Fruit fly (Drosophila melanogaster) whole organism, embryonic: Measurements from ENCODE around the gene Eig71Ed.

ENCODE experiments used
- Ada2b ChIP-seq: fragments of 200-800 bp; sonication (Bioruptor generic); IDR thresholded peaks from 2 replicates; pipeline ENCODE4 v1.3.6; 2022; ENCODE audit warnings: missing biosample characterization, missing genetic modification characterization
- Awh ChIP-seq: fragments of 200-800 bp; sonication (Bioruptor generic); IDR thresholded peaks from 2 replicates; pipeline ENCODE4, ENCODE4 v1.3.6; 2022; ENCODE audit warnings: missing biosample characterization, missing genetic modification characterization
- CG10462 ChIP-seq: fragments of 200-800 bp; sonication (Bioruptor generic); optimal IDR thresholded peaks from 2 replicates; lab custom pipeline; 2016; ENCODE audit warnings: missing biosample characterization, missing genetic modification characterization
- CG11456 ChIP-seq: fragments of 200-800 bp; sonication (Bioruptor generic); IDR thresholded peaks from 3 replicates; pipeline ENCODE4 v1.3.6; 2022; ENCODE audit warnings: missing biosample characterization, missing genetic modification characterization
- CG11560 ChIP-seq: fragments of 200-800 bp; sonication (Bioruptor generic); IDR thresholded peaks from 3 replicates; pipeline ENCODE4 v1.3.6; 2022; ENCODE audit warnings: missing biosample characterization, missing genetic modification characterization
- CG12104 ChIP-seq: fragments of 200-800 bp; sonication (Bioruptor generic); optimal IDR thresholded peaks from 3 replicates; lab custom pipeline; 2016; ENCODE audit warnings: missing biosample characterization, missing genetic modification characterization
- CG12659 ChIP-seq: fragments of 200-800 bp; sonication (Bioruptor generic); optimal IDR thresholded peaks from 3 replicates; lab custom pipeline; 2017; ENCODE audit warnings: mild to moderate bottlenecking, missing biosample characterization, missing genetic modification reagents, missing genetic modification characterization
- CG1529 ChIP-seq: fragments of 200-800 bp; sonication (Bioruptor generic); optimal IDR thresholded peaks from 3 replicates; lab custom pipeline; 2018; ENCODE audit warnings: missing biosample characterization, missing genetic modification characterization
- CG17568 ChIP-seq: fragments of 200-800 bp; sonication (Bioruptor generic); optimal IDR thresholded peaks from 2 replicates; lab custom pipeline; 2018; ENCODE audit warnings: missing biosample characterization, mild to moderate bottlenecking, missing genetic modification characterization, moderate library complexity
- CG2120 ChIP-seq: fragments of 200-800 bp; sonication (Bioruptor generic); optimal IDR thresholded peaks from 3 replicates; lab custom pipeline; 2016; ENCODE audit warnings: missing biosample characterization, missing genetic modification characterization
- CG31365 ChIP-seq: fragments of 200-800 bp; sonication (Bioruptor generic); optimal IDR thresholded peaks from 2 replicates; lab custom pipeline; 2018; ENCODE audit warnings: missing biosample characterization, mild to moderate bottlenecking, missing genetic modification characterization
- CG4360 ChIP-seq: fragments of 200-800 bp; sonication (Bioruptor generic); IDR thresholded peaks from 2 replicates; pipeline ENCODE4 v1.3.6; 2022; ENCODE audit warnings: missing biosample characterization, missing genetic modification characterization
- CG6683 ChIP-seq: fragments of 200-800 bp; sonication (Bioruptor generic); optimal IDR thresholded peaks from 2 replicates; lab custom pipeline; 2017; ENCODE audit warnings: missing biosample characterization, mild to moderate bottlenecking, missing genetic modification characterization, missing genetic modification reagents
- CG8290 ChIP-seq, 3 experiments: fragments of 200-800 bp; sonication (Bioruptor generic); optimal IDR thresholded peaks; 2 replicates each; lab custom pipeline; 2016 to 2019; ENCODE audit warnings: missing biosample characterization in 3 of 3, missing genetic modification characterization in 3 of 3, mild to moderate bottlenecking in 2 of 3, moderate library complexity in 1 of 3
- CG9437 ChIP-seq: fragments of 200-800 bp; sonication (Bioruptor generic); optimal IDR thresholded peaks from 2 replicates; lab custom pipeline; 2018; ENCODE audit warnings: missing biosample characterization, mild to moderate bottlenecking, missing genetic modification characterization
- CrebB ChIP-seq: fragments of 200-800 bp; sonication (Bioruptor generic); optimal IDR thresholded peaks from 3 replicates; lab custom pipeline; 2018; ENCODE audit warnings: missing biosample characterization, mild to moderate bottlenecking, missing genetic modification characterization
- D ChIP-seq, 2 experiments: fragments of 200-800 bp in 1 of 2; fragments of >200 bp in 1 of 2; sonication (Bioruptor generic) in 1 of 2; optimal IDR thresholded peaks; 2 replicates in 1 of 2; 3 replicates in 1 of 2; lab custom pipeline; 2017; ENCODE audit warnings: mild to moderate bottlenecking in 1 of 2, missing biosample characterization in 1 of 2, missing genetic modification characterization in 1 of 2, missing genetic modification reagents in 1 of 2
- Dref ChIP-seq: fragments of 200-800 bp; sonication (Bioruptor generic); IDR thresholded peaks from 2 replicates; pipeline ENCODE4 v1.3.6; 2022; ENCODE audit warnings: missing biosample characterization, missing genetic modification characterization
- Eip74EF ChIP-seq, 2 experiments: fragments of 200-800 bp in 1 of 2; fragments of >200 bp in 1 of 2; sonication (Bioruptor generic) in 1 of 2; optimal IDR thresholded peaks; 2 replicates each; lab custom pipeline; 2017 to 2019; ENCODE audit warnings: missing biosample characterization in 2 of 2, missing genetic modification characterization in 2 of 2, mild to moderate bottlenecking in 1 of 2, moderate library complexity in 1 of 2
- HLHmδ ChIP-seq: fragments of 200-800 bp; sonication (Bioruptor generic); optimal IDR thresholded peaks from 2 replicates; lab custom pipeline; 2018; ENCODE audit warnings: missing biosample characterization, mild to moderate bottlenecking, missing genetic modification characterization, moderate library complexity
- Hey ChIP-seq: fragments of 200-800 bp; sonication (Bioruptor generic); optimal IDR thresholded peaks from 3 replicates; lab custom pipeline; 2018; ENCODE audit warnings: missing biosample characterization, mild to moderate bottlenecking, missing genetic modification characterization
- Hmr ChIP-seq: fragments of 200-800 bp; sonication (Bioruptor generic); optimal IDR thresholded peaks from 3 replicates; lab custom pipeline; 2017; ENCODE audit warnings: mild to moderate bottlenecking, missing biosample characterization, missing genetic modification reagents, missing genetic modification characterization
- Lim3 ChIP-seq: fragments of 200-800 bp; sonication (Bioruptor generic); IDR thresholded peaks from 2 replicates; pipeline ENCODE4 v1.3.6; 2022; ENCODE audit warnings: missing biosample characterization, missing genetic modification characterization
- MBD-R2 ChIP-seq: fragments of 200-800 bp; sonication (Bioruptor generic); IDR thresholded peaks from 2 replicates; pipeline ENCODE4 v1.3.6; 2022; ENCODE audit warnings: missing biosample characterization, missing genetic modification characterization
- Mad ChIP-seq: fragments of 200-800 bp; sonication (Bioruptor generic); optimal IDR thresholded peaks from 2 replicates; lab custom pipeline; 2016; ENCODE audit warnings: missing biosample characterization, missing genetic modification characterization
- NC2β ChIP-seq: fragments of 200-800 bp; sonication (Bioruptor generic); optimal IDR thresholded peaks from 2 replicates; lab custom pipeline; 2016; ENCODE audit warnings: missing biosample characterization, missing genetic modification characterization
- Ptx1 ChIP-seq: fragments of 200-800 bp; sonication (Bioruptor generic); IDR thresholded peaks from 2 replicates; pipeline ENCODE4 v1.3.6; 2022; ENCODE audit warnings: missing biosample characterization, missing genetic modification characterization
- Rfx ChIP-seq: fragments of 200-800 bp; sonication (Bioruptor generic); IDR thresholded peaks from 2 replicates; pipeline ENCODE4 v1.3.6; 2022; ENCODE audit warnings: missing biosample characterization, missing genetic modification characterization
- TFAM ChIP-seq: fragments of 200-800 bp; sonication (Bioruptor generic); optimal IDR thresholded peaks from 2 replicates; lab custom pipeline; 2017; ENCODE audit warnings: missing biosample characterization, missing genetic modification characterization, inconsistent platforms
- ash1 ChIP-seq: fragments of 200-800 bp; sonication (Bioruptor generic); optimal IDR thresholded peaks from 2 replicates; lab custom pipeline; 2018; ENCODE audit warnings: missing biosample characterization, mild to moderate bottlenecking, missing genetic modification characterization
- bab2 ChIP-seq: fragments of 200-800 bp; sonication (Bioruptor generic); optimal IDR thresholded peaks from 2 replicates; lab custom pipeline; 2016; ENCODE audit warnings: missing biosample characterization, missing genetic modification characterization
- bowl ChIP-seq: fragments of 200-800 bp; sonication (Bioruptor generic); IDR thresholded peaks from 2 replicates; pipeline ENCODE4 v1.3.6; 2022; ENCODE audit warnings: missing biosample characterization, missing genetic modification characterization
- br ChIP-seq: fragments of >200 bp; optimal IDR thresholded peaks from 2 replicates; lab custom pipeline; 2017
- caup ChIP-seq: fragments of 200-800 bp; sonication (Bioruptor generic); optimal IDR thresholded peaks from 3 replicates; lab custom pipeline; 2017; ENCODE audit warnings: missing biosample characterization, mild to moderate bottlenecking, missing genetic modification characterization, moderate library complexity; ENCODE audit not compliant: severe bottlenecking
- crc ChIP-seq: fragments of 200-800 bp; sonication (Bioruptor generic); optimal IDR thresholded peaks from 2 replicates; lab custom pipeline; 2016; ENCODE audit warnings: missing biosample characterization, missing genetic modification characterization
- dmrt11E ChIP-seq: fragments of 200-800 bp; sonication (Bioruptor generic); optimal IDR thresholded peaks from 3 replicates; lab custom pipeline; 2018; ENCODE audit warnings: missing biosample characterization, mild to moderate bottlenecking, missing genetic modification characterization, moderate library complexity
- fd3F ChIP-seq: fragments of 200-800 bp; sonication (Bioruptor generic); optimal IDR thresholded peaks from 2 replicates; lab custom pipeline; 2018; ENCODE audit warnings: missing biosample characterization, mild to moderate bottlenecking, missing genetic modification characterization, moderate library complexity
- grau ChIP-seq: fragments of 200-800 bp; optimal IDR thresholded peaks from 3 replicates; lab custom pipeline; 2019; ENCODE audit warnings: missing biosample characterization, mild to moderate bottlenecking, missing genetic modification characterization, moderate library complexity
- kah ChIP-seq: fragments of 200-800 bp; sonication (Bioruptor generic); optimal IDR thresholded peaks from 2 replicates; lab custom pipeline; 2018; ENCODE audit warnings: missing biosample characterization, mild to moderate bottlenecking, missing genetic modification characterization
- luna ChIP-seq: fragments of 200-800 bp; sonication (Bioruptor generic); optimal IDR thresholded peaks from 2 replicates; lab custom pipeline; 2016; ENCODE audit warnings: missing biosample characterization, missing genetic modification characterization
- nau ChIP-seq: fragments of 200-800 bp; sonication (Bioruptor generic); optimal IDR thresholded peaks from 3 replicates; lab custom pipeline; 2017; ENCODE audit warnings: missing biosample characterization, mild to moderate bottlenecking, missing genetic modification characterization, missing genetic modification reagents
- nerfin-2 ChIP-seq: fragments of 200-800 bp; sonication (Bioruptor generic); IDR thresholded peaks from 2 replicates; pipeline ENCODE4 v1.3.6; 2022; ENCODE audit warnings: missing biosample characterization, missing genetic modification characterization; ENCODE audit not compliant: partially characterized antibody
- odd ChIP-seq: fragments of 200-800 bp; sonication (Bioruptor generic); optimal IDR thresholded peaks from 2 replicates; lab custom pipeline; 2017; ENCODE audit warnings: missing biosample characterization, mild to moderate bottlenecking, missing genetic modification characterization
- peb ChIP-seq: fragments of 200-800 bp; sonication (Bioruptor generic); IDR thresholded peaks from 2 replicates; pipeline ENCODE4 v1.3.6; 2022; ENCODE audit warnings: missing biosample characterization, missing genetic modification characterization
- sd ChIP-seq: fragments of 200-800 bp; sonication (Bioruptor generic); optimal IDR thresholded peaks from 3 replicates; lab custom pipeline; 2018; ENCODE audit warnings: missing biosample characterization, mild to moderate bottlenecking, missing genetic modification characterization, moderate library complexity
- sr ChIP-seq: fragments of 200-800 bp; sonication (Bioruptor generic); IDR thresholded peaks from 3 replicates; pipeline ENCODE4 v1.3.6; 2022; ENCODE audit warnings: missing biosample characterization, missing genetic modification characterization
- sug ChIP-seq: fragments of 200-800 bp; optimal IDR thresholded peaks from 2 replicates; lab custom pipeline; 2019; ENCODE audit warnings: missing biosample characterization, mild to moderate bottlenecking, missing genetic modification characterization, moderate library complexity
- tx ChIP-seq: fragments of 200-800 bp; sonication (Bioruptor generic); optimal IDR thresholded peaks from 2 replicates; lab custom pipeline; 2016; ENCODE audit warnings: missing biosample characterization, missing genetic modification characterization
- z ChIP-seq: fragments of 200-800 bp; sonication (Bioruptor generic); IDR thresholded peaks from 3 replicates; pipeline ENCODE4 v1.3.6; 2022; ENCODE audit warnings: missing biosample characterization, missing genetic modification characterization
- zen2 ChIP-seq: fragments of 200-800 bp; sonication (Bioruptor generic); IDR thresholded peaks from 3 replicates; pipeline ENCODE4 v1.3.6; 2022; ENCODE audit warnings: missing biosample characterization, missing genetic modification characterization; ENCODE audit not compliant: partially characterized antibody

Gene Eig71Ed

DNA sequence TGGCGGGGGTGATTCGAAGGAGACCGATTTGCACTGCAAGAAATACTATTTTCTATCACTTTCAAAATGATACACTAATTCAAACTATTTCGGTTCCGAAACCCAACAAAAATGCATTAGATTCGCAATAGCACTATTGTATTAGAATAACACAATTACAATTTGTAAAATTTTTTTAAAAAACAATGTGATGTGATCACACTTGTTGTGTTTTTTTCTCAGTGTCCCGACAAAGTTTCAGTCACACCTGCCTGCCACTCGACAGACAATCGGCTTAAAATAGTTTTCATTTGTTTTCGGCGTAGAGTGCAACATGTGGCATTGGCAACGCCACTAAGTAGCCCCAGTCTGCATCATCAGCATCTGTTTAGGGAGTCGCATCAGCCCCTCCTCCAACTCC, 22.8 kb downstream of the Eig71Ed start (continued):
- peak; percentile 95 for TF ChIP-seq dmrt11E (tag; lab: Kevin White, UChicago)
- no peak for TF ChIP-seq CrebB (tag; lab: Kevin White, UChicago)
- TF ChIP-seq Dref, result no peak
- no peak for TF ChIP-seq luna (GFP tag; lab: Kevin White, UChicago)
- TF ChIP-seq caup (GFP tag; lab: Kevin White, UChicago), result no peak
- TF ChIP-seq Hmr (GFP tag; lab: Kevin White, UChicago), result no peak
- TF ChIP-seq Lim3 (GFP tag; lab: Robert Waterston, UW), result no peak
- TF ChIP-seq peb (GFP tag; lab: Robert Waterston, UW), result 0 out of 2 replicates have a peak, but pooled peaks have one; percentile 35
- TF ChIP-seq bab2, result peak; percentile 68
- TF ChIP-seq Awh (GFP tag; lab: Robert Waterston, UW), result peak; percentile 47; the same call in 1 of the 2 replicates
- TF ChIP-seq sd (tag; lab: Kevin White, UChicago), result no peak
- no peak for TF ChIP-seq Eip74EF (GFP tag; optimal IDR thresholded peaks at IDR 0.05; lab: Kevin White, UChicago)
- TF ChIP-seq CG6683 (GFP tag; lab: Kevin White, UChicago), result no peak
- TF ChIP-seq D (optimal IDR thresholded peaks at IDR 0.05; lab: Kevin White, UChicago), result no peak
- TF ChIP-seq D (GFP tag; optimal IDR thresholded peaks at IDR 0.05; lab: Kevin White, UChicago), result peak; percentile 78
- TF ChIP-seq br (lab: Kevin White, UChicago), result no peak
- TF ChIP-seq HLHmδ (GFP tag; lab: Kevin White, UChicago), result no peak
- TF ChIP-seq MBD-R2 (GFP tag; lab: Robert Waterston, UW), result no peak
- TF ChIP-seq CG12659 (GFP tag; lab: Kevin White, UChicago), result peak; percentile 25
- TF ChIP-seq Hey (tag; lab: Kevin White, UChicago), result no peak
- no peak for TF ChIP-seq Ada2b (GFP tag; lab: Robert Waterston, UW)
- no peak for TF ChIP-seq CG11560 (tag; lab: Robert Waterston, UW)
- TF ChIP-seq sr, result no peak
- TF ChIP-seq CG11456 (GFP tag; lab: Robert Waterston, UW), result no peak
- no peak for TF ChIP-seq CG2120 (GFP tag; lab: Kevin White, UChicago)
- TF ChIP-seq CG1529 (GFP tag; lab: Kevin White, UChicago), result peak; percentile 66
- TF ChIP-seq CG17568 (GFP tag; lab: Kevin White, UChicago), result peak; percentile 38
- TF ChIP-seq CG9437 (GFP tag; lab: Kevin White, UChicago), result peak; percentile 7
- TF ChIP-seq crc (GFP tag; lab: Kevin White, UChicago), result peak; percentile 18
- TF ChIP-seq CG31365 (tag; lab: Kevin White, UChicago), result no peak
- TF ChIP-seq fd3F (GFP tag; lab: Kevin White, UChicago), result no peak
- TF ChIP-seq TFAM (GFP tag; lab: Kevin White, UChicago), result no peak
- TF ChIP-seq Rfx, result no peak
- no peak for TF ChIP-seq Ptx1 (GFP tag; lab: Robert Waterston, UW)
- TF ChIP-seq ash1, result no peak
- no peak for TF ChIP-seq CG12104 (GFP tag; lab: Kevin White, UChicago)
- TF ChIP-seq nau (GFP tag; lab: Kevin White, UChicago), result peak; percentile 67
- no peak for TF ChIP-seq zen2 (GFP tag; lab: Robert Waterston, UW)
- no peak for TF ChIP-seq nerfin-2 (GFP tag; lab: Robert Waterston, UW)
- 0 out of 2 replicates have a peak, but pooled peaks have one; percentile 39 for TF ChIP-seq CG4360 (GFP tag; lab: Robert Waterston, UW)
- TF ChIP-seq kah (GFP tag; lab: Kevin White, UChicago), result peak; percentile 91
- peak; percentile 70 for TF ChIP-seq grau (tag; lab: Kevin White, UChicago)
- peak; percentile 74 for TF ChIP-seq NC2β (GFP tag; lab: Kevin White, UChicago)
- peak; percentile 41 for TF ChIP-seq Mad (GFP tag; lab: Kevin White, UChicago)
- TF ChIP-seq z (GFP tag; lab: Robert Waterston, UW), result 0 out of 3 replicates have a peak, but pooled peaks have one; percentile 25
- peak; percentile 57 for TF ChIP-seq CG10462 (GFP tag; lab: Kevin White, UChicago)
- TF ChIP-seq odd (GFP tag; lab: Kevin White, UChicago), result no peak
- peak; percentile 62 for TF ChIP-seq CG8290 (GFP tag; optimal IDR thresholded peaks at IDR 0.05; lab: Kevin White, UChicago)
- peak in 1 of 2 experiments; percentile 26 for TF ChIP-seq CG8290 (tag; optimal IDR thresholded peaks at IDR 0.05; lab: Kevin White, UChicago)
- no peak for TF ChIP-seq bowl
- peak; percentile 9 for TF ChIP-seq tx
- TF ChIP-seq sug (tag; lab: Kevin White, UChicago), result no peak
